Fruit fly (Drosophila melanogaster) whole organism, embryonic: ENCODE measurements around the gene Mks1.

Experiments used
- Ada2b ChIP-seq: fragments of 200-800 bp; sonication (Bioruptor generic); IDR thresholded peaks from 2 replicates; pipeline ENCODE4 v1.3.6; 2022; ENCODE audit warnings: missing biosample characterization, missing genetic modification characterization
- Aef1 ChIP-seq: fragments of 200-800 bp; sonication (Bioruptor generic); IDR thresholded peaks from 3 replicates; pipeline ENCODE4 v1.3.6; 2022; ENCODE audit warnings: missing biosample characterization, missing genetic modification characterization
- Atf3 ChIP-seq: fragments of 200-800 bp; sonication (Bioruptor generic); optimal IDR thresholded peaks from 3 replicates; lab custom pipeline; 2016; ENCODE audit warnings: missing biosample characterization, missing genetic modification characterization
- Awh ChIP-seq: fragments of 200-800 bp; sonication (Bioruptor generic); IDR thresholded peaks from 2 replicates; pipeline ENCODE4, ENCODE4 v1.3.6; 2022; ENCODE audit warnings: missing biosample characterization, missing genetic modification characterization
- C15 ChIP-seq: fragments of 200-800 bp; sonication (Bioruptor generic); IDR thresholded peaks from 3 replicates; pipeline ENCODE4 v1.3.6; 2022; ENCODE audit warnings: missing biosample characterization, missing genetic modification characterization
- CG10959 ChIP-seq: fragments of 200-800 bp; sonication (Bioruptor generic); IDR thresholded peaks from 2 replicates; pipeline ENCODE4 v1.3.6; 2022; ENCODE audit warnings: missing biosample characterization, missing genetic modification characterization
- CG11398 ChIP-seq: fragments of 200-800 bp; sonication (Bioruptor generic); optimal IDR thresholded peaks from 2 replicates; lab custom pipeline; 2016; ENCODE audit warnings: missing biosample characterization, missing genetic modification characterization
- CG12219 ChIP-seq: fragments of 200-800 bp; sonication (Bioruptor generic); optimal IDR thresholded peaks from 3 replicates; lab custom pipeline; 2018; ENCODE audit warnings: missing biosample characterization, mild to moderate bottlenecking, missing genetic modification characterization
- CG13894 ChIP-seq: fragments of 200-800 bp; sonication (Bioruptor generic); optimal IDR thresholded peaks from 3 replicates; lab custom pipeline; 2018; ENCODE audit warnings: missing biosample characterization, mild to moderate bottlenecking, missing genetic modification characterization, moderate library complexity
- CG15514 ChIP-seq: fragments of 200-800 bp; sonication (Bioruptor generic); optimal IDR thresholded peaks from 3 replicates; lab custom pipeline; 2017; ENCODE audit warnings: missing biosample characterization, missing genetic modification characterization, mild to moderate bottlenecking, moderate library complexity, missing genetic modification reagents
- CG16779 ChIP-seq: fragments of 200-800 bp; sonication (Bioruptor generic); IDR thresholded peaks from 2 replicates; pipeline ENCODE4 v1.3.6; 2022; ENCODE audit warnings: missing biosample characterization, missing genetic modification characterization
- CG16815 ChIP-seq: fragments of 200-800 bp; sonication (Bioruptor generic); optimal IDR thresholded peaks from 3 replicates; lab custom pipeline; 2017; ENCODE audit warnings: missing biosample characterization, mild to moderate bottlenecking, missing genetic modification characterization
- CG16863 ChIP-seq: fragments of 200-800 bp; sonication (Bioruptor generic); optimal IDR thresholded peaks from 3 replicates; lab custom pipeline; 2016; ENCODE audit warnings: missing biosample characterization, missing genetic modification characterization
- CG17568 ChIP-seq: fragments of 200-800 bp; sonication (Bioruptor generic); optimal IDR thresholded peaks from 2 replicates; lab custom pipeline; 2018; ENCODE audit warnings: missing biosample characterization, mild to moderate bottlenecking, missing genetic modification characterization, moderate library complexity
- CG2116 ChIP-seq: fragments of 200-800 bp; sonication (Bioruptor generic); optimal IDR thresholded peaks from 3 replicates; lab custom pipeline; 2018; ENCODE audit warnings: missing biosample characterization, mild to moderate bottlenecking, missing genetic modification characterization
- CG2889 ChIP-seq: fragments of 200-800 bp; sonication (Bioruptor generic); IDR thresholded peaks from 3 replicates; pipeline ENCODE4 v1.3.6; 2022; ENCODE audit warnings: missing biosample characterization, missing genetic modification characterization
- CG31441 ChIP-seq: fragments of 200-800 bp; sonication (Bioruptor generic); IDR thresholded peaks from 2 replicates; pipeline ENCODE4 v1.3.6; 2022; ENCODE audit warnings: missing biosample characterization, missing genetic modification characterization
- CG6791 ChIP-seq: fragments of 200-800 bp; sonication (Bioruptor generic); IDR thresholded peaks from 3 replicates; pipeline ENCODE4 v1.3.6; 2022; ENCODE audit warnings: missing biosample characterization, missing genetic modification characterization; ENCODE audit not compliant: partially characterized antibody
- CG6813 ChIP-seq: fragments of 200-800 bp; sonication (Bioruptor generic); optimal IDR thresholded peaks from 2 replicates; lab custom pipeline; 2017; ENCODE audit warnings: missing biosample characterization, missing genetic modification characterization, mild to moderate bottlenecking, moderate library complexity, missing genetic modification reagents
- CG7271 ChIP-seq: fragments of 200-800 bp; sonication (Bioruptor generic); optimal IDR thresholded peaks from 2 replicates; lab custom pipeline; 2018; ENCODE audit warnings: missing biosample characterization, mild to moderate bottlenecking, missing genetic modification characterization, moderate library complexity
- CG8478 ChIP-seq: fragments of >200 bp; optimal IDR thresholded peaks from 2 replicates; lab custom pipeline; 2018
- CG8944 ChIP-seq: fragments of 200-800 bp; sonication (Bioruptor generic); optimal IDR thresholded peaks from 3 replicates; lab custom pipeline; 2016; ENCODE audit warnings: missing biosample characterization, missing genetic modification characterization
- Dll ChIP-seq: fragments of 200-800 bp; sonication (Bioruptor generic); IDR thresholded peaks from 4 replicates; pipeline ENCODE4 v1.3.6; 2022; ENCODE audit warnings: missing biosample characterization, missing genetic modification characterization; ENCODE audit not compliant: partially characterized antibody
- Elba2 ChIP-seq: fragments of 200-800 bp; sonication (Bioruptor generic); optimal IDR thresholded peaks from 3 replicates; lab custom pipeline; 2016; ENCODE audit warnings: missing biosample characterization, missing genetic modification characterization
- GATAe ChIP-seq: fragments of 200-800 bp; sonication (Bioruptor generic); conservative IDR thresholded peaks from 2 replicates; pipeline ENCODE4 v1.3.6; 2022; ENCODE audit warnings: missing biosample characterization, missing genetic modification characterization
- Hand ChIP-seq: fragments of 200-800 bp; sonication (Bioruptor generic); optimal IDR thresholded peaks from 2 replicates; lab custom pipeline; 2017; ENCODE audit warnings: mild to moderate bottlenecking, missing biosample characterization, missing genetic modification reagents, missing genetic modification characterization
- Lhr ChIP-seq: fragments of 200-800 bp; sonication (Bioruptor generic); optimal IDR thresholded peaks from 3 replicates; lab custom pipeline; 2017; ENCODE audit warnings: mild to moderate bottlenecking, missing biosample characterization, missing genetic modification reagents, missing genetic modification characterization
- Med ChIP-seq: fragments of 200-800 bp; sonication (Bioruptor generic); peaks from one replicate; lab custom pipeline; 2016; ENCODE audit warnings: missing biosample characterization, missing genetic modification characterization, mild to moderate bottlenecking, inconsistent platforms, moderate library complexity
- Mes4 ChIP-seq: fragments of 200-800 bp; sonication (Bioruptor generic); optimal IDR thresholded peaks from 2 replicates; lab custom pipeline; 2016; ENCODE audit warnings: missing biosample characterization, missing genetic modification characterization
- Nf-YA ChIP-seq: fragments of 200-800 bp; sonication (Bioruptor generic); IDR thresholded peaks from 2 replicates; pipeline ENCODE4 v1.3.6; 2022; ENCODE audit warnings: missing biosample characterization, missing genetic modification characterization
- Xbp1 ChIP-seq: fragments of 200-800 bp; sonication (Bioruptor generic); optimal IDR thresholded peaks from 3 replicates; lab custom pipeline; 2016; ENCODE audit warnings: missing biosample characterization, mild to moderate bottlenecking, missing genetic modification characterization
- ap ChIP-seq: fragments of 200-800 bp; sonication (Bioruptor generic); IDR thresholded peaks from 2 replicates; pipeline ENCODE4 v1.3.6; 2022; ENCODE audit warnings: missing biosample characterization, missing genetic modification characterization
- crol ChIP-seq: fragments of 200-800 bp; sonication (Bioruptor generic); IDR thresholded peaks from 2 replicates; pipeline ENCODE4 v1.3.6; 2022; ENCODE audit warnings: missing biosample characterization, missing genetic modification characterization
- fru ChIP-seq: fragments of >200 bp; optimal IDR thresholded peaks from 2 replicates; lab custom pipeline; 2017
- gfzf ChIP-seq: fragments of 200-800 bp; sonication (Bioruptor generic); optimal IDR thresholded peaks from 2 replicates; lab custom pipeline; 2016; ENCODE audit warnings: missing biosample characterization, mild to moderate bottlenecking, missing genetic modification characterization, moderate library complexity
- ham ChIP-seq: fragments of 200-800 bp; sonication (Bioruptor generic); IDR thresholded peaks from 2 replicates; pipeline ENCODE4 v1.3.6; 2022; ENCODE audit warnings: missing biosample characterization, missing genetic modification characterization
- her ChIP-seq: fragments of 200-800 bp; sonication (Bioruptor generic); optimal IDR thresholded peaks from 2 replicates; lab custom pipeline; 2016; ENCODE audit warnings: missing biosample characterization, missing genetic modification characterization
- hkb ChIP-seq, 2 experiments: fragments of 200-800 bp in 1 of 2; fragments of >200 bp in 1 of 2; sonication (Bioruptor generic) in 1 of 2; IDR thresholded peaks in 1 of 2; optimal IDR thresholded peaks in 1 of 2; 2 replicates each; pipeline versions ENCODE4 v1.3.6 to Lab custom; 2017 to 2022; ENCODE audit warnings: missing biosample characterization in 1 of 2, missing genetic modification characterization in 1 of 2
- jigr1 ChIP-seq: fragments of 200-800 bp; sonication (Bioruptor generic); IDR thresholded peaks from 3 replicates; pipeline ENCODE4 v1.3.6; 2022; ENCODE audit warnings: missing biosample characterization, missing genetic modification characterization
- lmd ChIP-seq: fragments of 200-800 bp; sonication (Bioruptor generic); IDR thresholded peaks from 2 replicates; pipeline ENCODE4 v1.3.6; 2022; ENCODE audit warnings: missing biosample characterization, missing genetic modification characterization
- mld ChIP-seq: fragments of 200-800 bp; sonication (Bioruptor generic); IDR thresholded peaks from 3 replicates; pipeline ENCODE4 v1.3.6; 2022; ENCODE audit warnings: missing biosample characterization, missing genetic modification characterization; ENCODE audit not compliant: partially characterized antibody
- nom ChIP-seq: fragments of 200-800 bp; sonication (Bioruptor generic); optimal IDR thresholded peaks from 2 replicates; lab custom pipeline; 2017; ENCODE audit warnings: missing biosample characterization, missing genetic modification characterization, mild to moderate bottlenecking, moderate library complexity, missing genetic modification reagents
- pan ChIP-seq, 4 experiments: fragments of >200 bp in 3 of 4; fragments of 200-800 bp in 1 of 4; sonication (Bioruptor generic) in 1 of 4; optimal IDR thresholded peaks in 3 of 4; IDR thresholded peaks in 1 of 4; 2 replicates each; pipeline versions ENCODE4 v1.3.6 to Lab custom; 2017 to 2022; ENCODE audit warnings: missing biosample characterization in 2 of 4, missing genetic modification characterization in 2 of 4, mixed read lengths in 1 of 4
- ranshi ChIP-seq: fragments of 200-800 bp; sonication (Bioruptor generic); IDR thresholded peaks from 2 replicates; pipeline ENCODE4 v1.3.6; 2022; ENCODE audit warnings: missing biosample characterization, missing genetic modification characterization
- rib ChIP-seq: fragments of 200-800 bp; sonication (Bioruptor generic); IDR thresholded peaks from 2 replicates; pipeline ENCODE4 v1.3.6; 2022; ENCODE audit warnings: missing biosample characterization, missing genetic modification characterization
- sima ChIP-seq: fragments of 200-800 bp; sonication (Bioruptor generic); optimal IDR thresholded peaks from 2 replicates; lab custom pipeline; 2016; ENCODE audit warnings: missing biosample characterization, missing genetic modification characterization
- sna ChIP-seq: fragments of 200-800 bp; sonication (Bioruptor generic); IDR thresholded peaks from 2 replicates; pipeline ENCODE4 v1.3.6; 2022; ENCODE audit warnings: missing biosample characterization, missing genetic modification characterization; ENCODE audit not compliant: partially characterized antibody
- sqz ChIP-seq: fragments of 200-800 bp; sonication (Bioruptor generic); optimal IDR thresholded peaks from 3 replicates; lab custom pipeline; 2018; ENCODE audit warnings: missing biosample characterization, mild to moderate bottlenecking, missing genetic modification characterization
- ssp ChIP-seq: fragments of 200-800 bp; sonication (Bioruptor generic); IDR thresholded peaks from 2 replicates; pipeline ENCODE4 v1.3.6; 2022; ENCODE audit warnings: missing biosample characterization, missing genetic modification characterization
- wek ChIP-seq: fragments of 200-800 bp; sonication (Bioruptor generic); optimal IDR thresholded peaks from 3 replicates; lab custom pipeline; 2018; ENCODE audit warnings: missing biosample characterization, mild to moderate bottlenecking, missing genetic modification characterization, moderate library complexity

The Mks1 gene

DNA sequence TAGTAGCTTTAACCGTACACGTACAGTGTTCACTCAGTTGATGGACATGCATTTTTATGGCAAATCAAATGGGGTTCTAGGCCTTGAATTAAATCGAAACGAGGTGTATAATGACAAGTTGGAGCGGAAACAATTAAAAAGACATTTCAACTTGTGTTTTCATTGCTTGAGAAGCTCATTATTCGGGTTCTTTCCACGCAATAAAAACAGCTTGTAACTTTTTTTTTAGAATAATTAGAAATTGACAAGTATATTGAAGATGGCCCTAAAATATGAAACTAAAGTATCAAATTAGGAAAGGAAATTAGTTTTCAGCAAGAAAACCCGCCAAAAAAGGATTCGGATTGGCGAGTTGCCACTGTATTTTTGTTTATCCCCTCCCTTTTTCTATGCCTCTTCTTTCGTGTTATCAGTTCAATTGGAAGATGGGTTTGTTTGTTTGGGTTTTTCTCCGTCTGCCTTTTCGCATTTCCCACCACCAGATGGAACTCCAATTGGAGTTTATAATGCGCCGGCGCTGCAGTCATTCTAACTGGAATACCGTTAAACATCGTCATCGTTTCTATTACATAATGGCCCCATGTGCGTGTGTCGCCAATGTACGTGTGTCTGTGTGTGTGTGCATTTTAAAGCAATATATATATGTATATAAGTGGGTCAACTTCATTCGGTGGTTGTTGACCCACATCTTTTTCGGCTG is 29.7 kb downstream of the Mks1 start (continued):
- TF ChIP-seq CG8944 (GFP tag; lab: Kevin White, UChicago): peak; percentile 21
- peak; percentile 57 for TF ChIP-seq lmd
- no peak for TF ChIP-seq wek (GFP tag; lab: Kevin White, UChicago)
- TF ChIP-seq Mes4 (GFP tag; lab: Kevin White, UChicago): no peak
- no peak for TF ChIP-seq CG12219 (GFP tag; lab: Kevin White, UChicago)
- TF ChIP-seq ap (GFP tag; lab: Robert Waterston, UW): 0 out of 2 replicates have a peak, but pooled peaks have one; percentile 23
- TF ChIP-seq CG31441 (GFP tag; lab: Robert Waterston, UW): peak; percentile 57
- TF ChIP-seq jigr1 (GFP tag; lab: Robert Waterston, UW): no peak
- peak; percentile 52 for TF ChIP-seq Hand (GFP tag; lab: Kevin White, UChicago)
- TF ChIP-seq ham: no peak
- TF ChIP-seq CG2116 (GFP tag; lab: Kevin White, UChicago): no peak
- TF ChIP-seq Dll (GFP tag; lab: Robert Waterston, UW): no peak
- TF ChIP-seq CG17568 (GFP tag; lab: Kevin White, UChicago): no peak
- no peak for TF ChIP-seq Lhr
- peak; percentile 11 for TF ChIP-seq CG6813 (GFP tag; lab: Kevin White, UChicago)
- TF ChIP-seq CG16863: peak; percentile 13
- no peak for TF ChIP-seq ranshi (GFP tag; lab: Robert Waterston, UW)
- TF ChIP-seq fru (lab: Kevin White, UChicago): no peak
- TF ChIP-seq CG11398 (GFP tag; lab: Kevin White, UChicago): peak; percentile 18
- no peak for TF ChIP-seq rib (GFP tag; lab: Robert Waterston, UW)
- no peak for TF ChIP-seq CG2889 (GFP tag; lab: Robert Waterston, UW)
- TF ChIP-seq CG7271 (tag; lab: Kevin White, UChicago): no peak
- no peak for TF ChIP-seq GATAe (GFP tag; lab: Robert Waterston, UW)
- no peak for TF ChIP-seq CG16779 (GFP tag; lab: Robert Waterston, UW)
- no peak for TF ChIP-seq Nf-YA
- TF ChIP-seq Med (GFP tag; lab: Kevin White, UChicago): peak; percentile 87
- no peak for TF ChIP-seq sima (GFP tag; lab: Kevin White, UChicago)
- TF ChIP-seq Xbp1 (GFP tag; lab: Kevin White, UChicago): peak; percentile 49
- TF ChIP-seq CG8478: no peak
- TF ChIP-seq CG16815: no peak
- TF ChIP-seq CG13894 (tag; lab: Kevin White, UChicago): no peak
- TF ChIP-seq Elba2 (GFP tag; lab: Kevin White, UChicago): peak; percentile 82
- TF ChIP-seq C15 (GFP tag; lab: Robert Waterston, UW): no peak
- no peak for TF ChIP-seq CG15514 (GFP tag; lab: Kevin White, UChicago)
- no peak for TF ChIP-seq her (GFP tag; lab: Kevin White, UChicago)
- TF ChIP-seq hkb (optimal IDR thresholded peaks at IDR 0.05; lab: Kevin White, UChicago): no peak
- peak; percentile 33; the same call in 1 of the 2 replicates for TF ChIP-seq hkb (GFP tag; IDR thresholded peaks at IDR 0.05; lab: Robert Waterston, UW)
- no peak for TF ChIP-seq gfzf (GFP tag; lab: Kevin White, UChicago)
- no peak for TF ChIP-seq crol (GFP tag; lab: Robert Waterston, UW)
- TF ChIP-seq ssp (GFP tag; lab: Robert Waterston, UW): no peak
- TF ChIP-seq CG6791 (GFP tag; lab: Robert Waterston, UW): no peak
- TF ChIP-seq Ada2b (GFP tag; lab: Robert Waterston, UW): no peak
- no peak for TF ChIP-seq nom (GFP tag; lab: Kevin White, UChicago)
- TF ChIP-seq sna (GFP tag; lab: Robert Waterston, UW): no peak
- no peak for TF ChIP-seq sqz (GFP tag; lab: Kevin White, UChicago)
- 0 out of 3 replicates have a peak, but pooled peaks have one; percentile 15 for TF ChIP-seq Aef1 (GFP tag; lab: Robert Waterston, UW)
- TF ChIP-seq mld: no peak
- no peak for TF ChIP-seq Atf3 (GFP tag; lab: Kevin White, UChicago)
- no peak for TF ChIP-seq Awh (GFP tag; lab: Robert Waterston, UW)
- TF ChIP-seq CG10959: no peak
- no peak for TF ChIP-seq pan (optimal IDR thresholded peaks at IDR 0.05; lab: Kevin White, UChicago)
- TF ChIP-seq pan (GFP tag; optimal IDR thresholded peaks at IDR 0.05 in 1 of 2, IDR thresholded peaks at IDR 0.05 in 1 of 2): no peak
